Fruit fly (Drosophila melanogaster): ENCODE data around the gene CG9386.

The CG9386 gene

dm6 chr3R:9573812-9574587 is 18.8 kb upstream of the CG9386 start, which contains the start of gene CG9399 (continued):
- TF ChIP-seq CG32767 (GFP tag; IDR thresholded peaks at IDR 0.05) (peak; percentile 97), kah (GFP tag; optimal IDR thresholded peaks at IDR 0.05) (peak; percentile 88), CG4854 (GFP tag; optimal IDR thresholded peaks at IDR 0.05) (peak; percentile 91), CG3995 (GFP tag; optimal IDR thresholded peaks at IDR 0.05) (peak; percentile 74), CG31388 (GFP tag; optimal IDR thresholded peaks at IDR 0.05) (peak; percentile 91), kay (GFP tag; optimal IDR thresholded peaks at IDR 0.05) (peak; percentile 94), CG11093 (GFP tag; IDR thresholded peaks at IDR 0.05) (peak; percentile 96), CG14667 (GFP tag; IDR thresholded peaks at IDR 0.05) (peak; percentile 98), hkb (optimal IDR thresholded peaks at IDR 0.05) (no peak), hkb (GFP tag; IDR thresholded peaks at IDR 0.05) (peak; percentile 98), tgo (GFP tag; IDR thresholded peaks at IDR 0.05) (peak; percentile 98), amos (GFP tag; IDR thresholded peaks at IDR 0.05; ENCODE audit: partially characterized antibody) (peak; percentile 64; the same call in 1 of the 2 replicates), MBD-R2 (GFP tag; IDR thresholded peaks at IDR 0.05) (peak; percentile 90), CG10431 (GFP tag; optimal IDR thresholded peaks at IDR 0.05) (peak; percentile 88), oc (tag; optimal IDR thresholded peaks at IDR 0.05) (peak; percentile 97), CG17328 (GFP tag; IDR thresholded peaks at IDR 0.05) (peak; percentile 98), vvl (GFP tag; IDR thresholded peaks at IDR 0.05) (peak; percentile 99), H2.0 (GFP tag; IDR thresholded peaks at IDR 0.05) (peak; percentile 98), CG8089 (GFP tag; optimal IDR thresholded peaks at IDR 0.05) (peak; percentile 88), CG14860 (GFP tag; IDR thresholded peaks at IDR 0.05; ENCODE audit: partially characterized antibody) (0 out of 3 replicates have a peak, but pooled peaks have one; percentile 48), Sry-β (GFP tag; optimal IDR thresholded peaks at IDR 0.05) (peak; percentile 97), croc (GFP tag; conservative IDR thresholded peaks at IDR 0.05) (peak; percentile 95), sens (GFP tag) (peak; percentile 99), Mrtf (GFP tag; IDR thresholded peaks at IDR 0.05) (peak; percentile 98), sc (optimal IDR thresholded peaks at IDR 0.05) (no peak), sc (GFP tag; optimal IDR thresholded peaks at IDR 0.05) (peak; percentile 95), vnd (GFP tag; IDR thresholded peaks at IDR 0.05; ENCODE audit: partially characterized antibody) (peak; percentile 51), GATAe (GFP tag; conservative IDR thresholded peaks at IDR 0.05) (peak; percentile 90), Hand (GFP tag; optimal IDR thresholded peaks at IDR 0.05) (peak; percentile 76), CG3726 (GFP tag; IDR thresholded peaks at IDR 0.05) (peak; percentile 97), mam (GFP tag; optimal IDR thresholded peaks at IDR 0.05) (peak; percentile 92), NfI (GFP tag; optimal IDR thresholded peaks at IDR 0.05) (peak; percentile 97), CG43689 (GFP tag; IDR thresholded peaks at IDR 0.05) (peak; percentile 97), eve (GFP tag; optimal IDR thresholded peaks at IDR 0.05) (no peak), CG18476 (GFP tag; optimal IDR thresholded peaks at IDR 0.05) (peak; percentile 95), CG15601 (tag; optimal IDR thresholded peaks at IDR 0.05) (peak; percentile 96), unpg (GFP tag; optimal IDR thresholded peaks at IDR 0.05) (peak; percentile 98), CG8388 (GFP tag; optimal IDR thresholded peaks at IDR 0.05) (peak; percentile 97), B-H1 (GFP tag; IDR thresholded peaks at IDR 0.05) (peak; percentile 98), emc (GFP tag; optimal IDR thresholded peaks at IDR 0.05) (peak; percentile 63), CG9932 (GFP tag; IDR thresholded peaks at IDR 0.05) (peak; percentile 98), Fer2 (tag; optimal IDR thresholded peaks at IDR 0.05) (peak; percentile 85), row (GFP tag; IDR thresholded peaks at IDR 0.05) (peak; percentile 98), ro (GFP tag; IDR thresholded peaks at IDR 0.05) (peak; percentile 95), Dip2 (GFP tag; IDR thresholded peaks at IDR 0.05) (peak; percentile 56), CG12942 (GFP tag; optimal IDR thresholded peaks at IDR 0.05) (peak; percentile 97), Trl (optimal IDR thresholded peaks at IDR 0.05) (peak in 1 of 2 experiments; percentile 85), Trl (GFP tag; optimal IDR thresholded peaks at IDR 0.05) (peak; percentile 91), CG7786 (GFP tag; optimal IDR thresholded peaks at IDR 0.05) (peak; percentile 89), E2f1 (GFP tag; IDR thresholded peaks at IDR 0.05) (peak; percentile 97), CTCF (GFP tag; optimal IDR thresholded peaks at IDR 0.05) (peak; percentile 97), dpn (GFP tag; optimal IDR thresholded peaks at IDR 0.05) (peak; percentile 94 to 98)

All from whole organism, embryonic.